Worm (Caenorhabditis elegans) whole organism, mixed stage, embryonic: ENCODE measurements around the gene R05G6.4.

Experiments used
- elt-3 ChIP-seq: fragments of 150-350 bp; optimal IDR thresholded peaks from 2 replicates; lab custom pipeline; 2014; ENCODE audit warnings: missing biosample characterization, missing genetic modification characterization
- ham-2 ChIP-seq: fragments of 200-800 bp; sonication (Bioruptor generic); optimal IDR thresholded peaks from 2 replicates; lab custom pipeline; 2018; ENCODE audit warnings: mild to moderate bottlenecking, missing genetic modification characterization, missing compliant biosample characterization
- pha-4 ChIP-seq: fragments of 150-350 bp; optimal IDR thresholded peaks from 2 replicates; lab custom pipeline; 2018; ENCODE audit warnings: missing biosample characterization, missing genetic modification reagents, missing genetic modification characterization
- tbx-8 ChIP-seq: fragments of 200-800 bp; sonication (Bioruptor generic); optimal IDR thresholded peaks from 2 replicates; lab custom pipeline; 2018; ENCODE audit warnings: mild to moderate bottlenecking, missing genetic modification characterization, moderate library complexity, missing compliant biosample characterization
- unc-62 ChIP-seq: fragments of 150-350 bp; optimal IDR thresholded peaks from 2 replicates; lab custom pipeline; 2014; ENCODE audit warnings: missing biosample characterization, missing genetic modification reagents, missing genetic modification characterization
- ztf-11 ChIP-seq: fragments of 150-350 bp; optimal IDR thresholded peaks from 2 replicates; lab custom pipeline; 2014; ENCODE audit warnings: missing biosample characterization, missing genetic modification characterization

- TF ChIP-seq elt-3 (tag; lab: Kevin White, UChicago): no peak
- TF ChIP-seq ham-2 (GFP tag; lab: Kevin White, UChicago): no peak
- TF ChIP-seq unc-62: no peak
- no peak for TF ChIP-seq ztf-11 (tag; lab: Kevin White, UChicago)
- no peak for TF ChIP-seq pha-4
- no peak for TF ChIP-seq tbx-8
Observed at ce11 chrIV:7497205-7497604, 15.8 kb upstream of the R05G6.4 start.
